Worm (Caenorhabditis elegans) whole organism, L4/young adult: ENCODE results near the gene ceh-99.

Experiments used
- W03F9.2 ChIP-seq: fragments of 150-350 bp; optimal IDR thresholded peaks from 2 replicates; lab custom pipeline; 2014; ENCODE audit warnings: missing biosample characterization, missing genetic modification characterization
- dao-5 ChIP-seq: sonication (generic microtip); optimal IDR thresholded peaks from 2 replicates; lab custom pipeline; 2016; ENCODE audit warnings: missing genotype, missing genetic modification characterization, moderate library complexity, missing compliant biosample characterization
- him-1 ChIP-seq: sonication (generic microtip); optimal IDR thresholded peaks from 2 replicates; lab custom pipeline; 2016; ENCODE audit warnings: missing genotype, missing genetic modification reagents, missing genetic modification characterization, missing compliant biosample characterization

Gene ceh-99

ce11 chrII:12539395-12539794, 19.6 kb downstream of the ceh-99 start:
- TF ChIP-seq dao-5 (tag; lab: Kevin White, UChicago) (no peak), him-1 (tag; lab: Kevin White, UChicago) (no peak), W03F9.2 (tag; lab: Kevin White, UChicago) (no peak)

DNA sequence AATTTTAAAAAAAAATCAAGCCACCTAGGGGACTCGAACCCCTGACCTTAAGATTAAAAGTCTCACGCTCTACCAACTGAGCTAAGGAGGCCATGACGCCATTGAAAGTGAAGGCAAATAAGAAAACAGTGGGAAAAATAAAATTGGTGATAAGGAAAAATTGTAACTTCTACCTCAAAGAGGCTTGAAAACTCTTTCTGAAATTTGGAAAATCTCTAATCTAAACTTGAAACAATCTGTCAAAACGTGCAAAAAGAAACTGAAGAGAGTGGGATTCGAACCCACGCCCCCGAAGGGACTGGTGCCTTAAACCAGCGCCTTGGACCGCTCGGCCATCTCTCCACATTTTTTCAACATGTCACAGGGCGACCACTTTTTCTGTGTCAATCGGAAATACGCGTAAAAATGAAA, 21.9 kb downstream of the ceh-99 start:
- peak; percentile 64 for TF ChIP-seq dao-5 (tag; lab: Kevin White, UChicago)

DNA sequence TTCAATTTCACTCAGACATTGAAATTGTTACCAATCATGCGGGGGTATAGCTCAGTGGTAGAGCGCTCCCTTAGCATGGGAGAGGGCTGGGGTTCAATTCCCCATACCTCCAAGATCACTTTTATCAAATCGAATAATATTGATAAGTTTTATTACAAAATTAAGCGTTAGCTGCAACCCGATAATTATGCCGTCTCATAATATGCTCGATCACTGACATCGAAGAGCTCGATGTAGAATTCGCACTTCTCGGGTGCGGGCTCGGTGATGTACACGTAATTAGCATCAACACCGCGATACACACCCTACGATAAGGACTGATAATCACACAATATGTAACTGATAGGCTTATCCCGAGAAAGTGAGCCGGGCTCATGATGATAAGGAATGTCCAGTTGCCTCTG, 22.8 kb downstream of the ceh-99 start:
- TF ChIP-seq him-1 (tag; lab: Kevin White, UChicago) (no peak), W03F9.2 (tag; lab: Kevin White, UChicago) (no peak), dao-5 (tag; lab: Kevin White, UChicago) (no peak)

- TF ChIP-seq him-1 (tag; lab: Kevin White, UChicago) (no peak), dao-5 (tag; lab: Kevin White, UChicago) (no peak), W03F9.2 (tag; lab: Kevin White, UChicago) (no peak)
These were observed 24.8 kb downstream of the ceh-99 start, which contains the start of gene F49C5.9 for ce11 chrII:12544533-12544932. Gene F49C5.9, minus strand, starts transcription at chrII:12544633.

DNA sequence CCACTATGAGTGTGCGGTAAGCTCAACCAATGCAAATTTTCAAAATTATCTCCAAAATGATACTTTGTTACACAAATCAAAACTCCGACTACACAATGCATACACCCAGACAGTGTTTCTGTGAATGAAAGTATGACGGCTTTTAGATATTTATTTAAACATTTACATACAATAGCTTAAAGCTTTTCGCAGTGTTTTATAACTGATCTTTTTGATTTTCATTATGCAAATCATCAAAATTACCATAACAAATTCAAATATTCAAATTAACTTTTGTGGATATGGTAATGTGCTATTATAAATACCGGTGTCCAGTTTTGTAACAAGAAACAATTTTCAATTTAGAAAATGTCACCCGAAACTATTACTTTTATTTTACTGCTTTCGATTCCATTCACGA, 26.6 kb downstream of the ceh-99 start, which contains the start of the genes F49C5.5 and F49C5.10:
F49C5.5 (minus strand) TSS at position 101 of the 400 bp plus-strand sequence.
F49C5.10 (plus strand) TSS at position 344 of the 400 bp plus-strand sequence.
- no peak for TF ChIP-seq him-1 (tag; lab: Kevin White, UChicago)
- no peak for TF ChIP-seq dao-5 (tag; lab: Kevin White, UChicago)
- TF ChIP-seq W03F9.2 (tag; lab: Kevin White, UChicago), result no peak

- no peak for TF ChIP-seq W03F9.2 (tag; lab: Kevin White, UChicago)
- no peak for TF ChIP-seq him-1 (tag; lab: Kevin White, UChicago)
- TF ChIP-seq dao-5 (tag; lab: Kevin White, UChicago), result no peak
These were observed 27.8 kb downstream of the ceh-99 start, which contains the start of gene F49C5.16 for ce11 chrII:12547547-12547946. Gene F49C5.16, plus strand, starts transcription at chrII:12547847.

DNA sequence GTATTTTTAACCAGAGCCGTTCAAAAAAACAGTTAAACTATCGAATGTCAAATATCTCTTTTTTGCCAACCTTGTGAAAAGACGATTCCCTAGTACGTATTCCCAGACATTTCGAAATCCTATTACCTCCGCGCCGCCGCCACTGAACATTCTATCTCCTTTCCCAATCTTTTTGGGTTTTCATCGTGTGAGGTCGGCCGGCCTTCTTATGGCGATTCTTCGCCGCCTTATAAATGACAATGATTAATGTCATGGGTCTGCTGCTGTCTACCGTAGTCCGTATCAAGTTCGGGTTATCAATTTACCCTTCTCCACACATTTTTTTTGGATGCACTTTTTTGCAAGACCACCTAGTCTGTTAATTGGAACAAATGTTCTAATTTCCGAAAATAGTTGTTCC, 29.8 kb downstream of the ceh-99 start:
- TF ChIP-seq dao-5 (tag; lab: Kevin White, UChicago) (no peak), him-1 (tag; lab: Kevin White, UChicago) (no peak)

DNA sequence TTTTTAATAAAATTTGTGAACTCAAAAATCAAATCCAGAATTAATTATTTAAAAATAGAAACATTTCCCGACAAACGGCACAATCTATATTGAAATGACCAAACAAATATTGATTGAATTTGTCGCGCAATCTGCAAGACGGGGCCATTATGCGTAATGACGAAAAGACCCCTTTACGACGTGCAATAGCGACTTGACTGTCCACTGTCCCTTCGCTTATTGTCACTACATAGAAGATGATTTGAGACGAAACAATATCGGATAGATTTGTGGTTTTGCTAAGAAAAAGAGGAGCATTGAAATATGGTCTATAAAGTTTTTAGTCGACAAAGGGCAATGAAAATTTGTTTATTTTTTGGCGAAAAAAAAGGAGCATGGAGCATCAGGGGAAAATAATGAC, 31.2 kb downstream of the ceh-99 start:
- TF ChIP-seq dao-5 (tag; lab: Kevin White, UChicago) (no peak), him-1 (tag; lab: Kevin White, UChicago) (no peak), W03F9.2 (tag; lab: Kevin White, UChicago) (no peak)

DNA sequence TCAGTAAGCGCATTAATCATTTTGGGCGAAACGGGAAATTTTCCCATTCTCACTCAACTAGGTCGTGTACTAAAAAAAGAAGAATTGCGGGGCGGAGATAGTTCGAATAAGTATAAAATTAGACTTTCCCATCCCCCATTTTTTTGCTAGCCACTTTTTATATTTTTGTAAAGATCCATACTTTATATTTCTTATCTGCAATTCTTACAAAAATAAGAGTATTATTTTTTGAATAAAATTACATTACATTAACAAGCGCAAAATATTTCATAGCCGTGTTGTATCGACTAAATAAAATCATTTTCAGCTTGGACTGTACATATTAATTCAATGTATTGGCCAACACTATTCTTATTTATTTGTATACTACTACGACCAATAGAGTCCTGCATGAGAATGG, 35.8 kb downstream of the ceh-99 start, which contains the start of gene F49C5.11:
F49C5.11 (plus strand) TSS at position 301 of the 400 bp plus-strand sequence.
- TF ChIP-seq dao-5 (tag; lab: Kevin White, UChicago) (no peak), him-1 (tag; lab: Kevin White, UChicago) (no peak), W03F9.2 (tag; lab: Kevin White, UChicago) (no peak)

DNA sequence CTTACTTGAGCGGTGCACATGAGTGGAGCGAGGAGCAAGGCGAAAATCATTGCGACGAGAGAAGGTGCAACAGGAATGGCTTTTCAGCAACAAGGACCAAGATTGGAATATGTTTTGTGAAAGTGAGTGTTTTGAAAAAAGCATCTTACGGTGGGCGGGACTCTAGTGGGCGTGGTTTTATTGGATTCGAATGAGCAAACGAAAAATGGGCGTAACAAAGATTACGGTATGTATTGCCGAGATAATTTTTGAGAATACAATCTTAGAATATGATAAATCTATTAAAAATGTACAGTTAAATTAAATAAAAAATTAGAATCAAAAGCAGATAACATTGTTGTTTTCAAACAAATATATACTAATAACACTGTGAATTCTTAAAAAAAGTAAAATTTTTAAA, 40.4 kb downstream of the ceh-99 start, which contains the start of gene F49C5.12:
F49C5.12 (minus strand) TSS at position 101 of the 400 bp plus-strand sequence.
- TF ChIP-seq dao-5 (tag; lab: Kevin White, UChicago) (no peak), him-1 (tag; lab: Kevin White, UChicago) (no peak), W03F9.2 (tag; lab: Kevin White, UChicago) (no peak)

- TF ChIP-seq dao-5 (tag; lab: Kevin White, UChicago) (no peak), him-1 (tag; lab: Kevin White, UChicago) (no peak), W03F9.2 (tag; lab: Kevin White, UChicago) (no peak)
These were observed 46.1 kb downstream of the ceh-99 start, which contains the start of gene F49C5.7 for ce11 chrII:12565851-12566250. Gene F49C5.7, plus strand, starts transcription at chrII:12566151.

DNA sequence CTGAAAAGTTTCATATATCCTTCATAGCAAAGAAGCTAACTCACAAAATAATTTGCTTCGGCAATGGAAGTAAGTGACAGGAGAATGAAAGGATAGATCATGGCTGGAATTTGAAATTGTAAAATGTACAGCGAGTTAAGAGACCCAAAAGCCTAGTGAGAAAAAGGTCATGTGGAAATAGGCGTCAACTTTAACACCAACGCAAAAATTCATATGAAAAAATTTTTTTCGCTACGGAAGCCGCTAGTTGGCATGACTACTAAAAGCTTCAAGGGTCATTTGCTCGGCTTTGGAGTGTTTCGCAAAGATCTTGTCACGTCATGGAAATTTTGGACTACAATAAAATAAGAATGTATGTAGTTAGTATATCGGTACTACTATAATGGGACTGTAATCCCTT, 50.7 kb downstream of the ceh-99 start, which contains the start of gene Y38E10A.1:
Y38E10A.1 (minus strand) TSS at position 101 of the 400 bp plus-strand sequence.
- TF ChIP-seq him-1 (tag; lab: Kevin White, UChicago) (no peak), W03F9.2 (tag; lab: Kevin White, UChicago) (no peak), dao-5 (tag; lab: Kevin White, UChicago) (no peak)

ce11 chrII:12572760-12573159, 53.0 kb downstream of the ceh-99 start, which contains the start of gene Y38E10A.35:
Gene Y38E10A.35, minus strand, starts transcription at chrII:12572860.
- TF ChIP-seq W03F9.2 (tag; lab: Kevin White, UChicago) (no peak), dao-5 (tag; lab: Kevin White, UChicago) (no peak), him-1 (tag; lab: Kevin White, UChicago) (no peak)

DNA sequence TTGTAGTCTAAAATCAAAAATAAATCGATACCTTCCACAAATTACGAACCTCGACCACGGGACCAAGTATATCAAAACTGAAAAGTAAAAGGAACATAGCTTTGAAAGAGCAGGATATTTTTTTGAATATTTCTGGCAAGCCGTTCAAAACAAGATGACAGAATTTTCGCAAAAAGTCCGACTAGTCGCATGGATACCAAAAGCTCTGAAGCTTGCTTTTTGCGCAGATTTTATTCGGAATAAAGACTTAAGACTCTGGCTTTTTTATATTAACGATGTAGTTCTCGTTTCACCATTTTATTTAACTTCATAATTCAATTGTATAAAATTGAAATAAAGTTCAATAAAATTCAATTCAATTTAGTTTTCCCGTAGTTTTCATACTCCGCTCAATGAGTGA, 53.8 kb downstream of the ceh-99 start, which contains the start of gene Y38E10A.2:
Y38E10A.2 (minus strand) TSS at position 101 of the 400 bp plus-strand sequence.
- TF ChIP-seq W03F9.2 (tag; lab: Kevin White, UChicago) (no peak), dao-5 (tag; lab: Kevin White, UChicago) (no peak), him-1 (tag; lab: Kevin White, UChicago) (no peak)
